Fruit fly (Drosophila melanogaster): ENCODE data around the gene CG43736.

The CG43736 gene

dm6 chrX:6856332-6856995, 7.2 kb upstream of the CG43736 start:
- no peak for TF ChIP-seq Myc (optimal IDR thresholded peaks at IDR 0.05)
- TF ChIP-seq psq (GFP tag; optimal IDR thresholded peaks at IDR 0.05), result peak; percentile 25
- peak; percentile 62 for TF ChIP-seq Sp1 (GFP tag; optimal IDR thresholded peaks at IDR 0.05)
- peak; percentile 52 for TF ChIP-seq h (GFP tag; optimal IDR thresholded peaks at IDR 0.05)
- peak; percentile 40 for TF ChIP-seq CG9705 (GFP tag; optimal IDR thresholded peaks at IDR 0.05)
- TF ChIP-seq sage (GFP tag; optimal IDR thresholded peaks at IDR 0.05), result no peak
- TF ChIP-seq Abd-B (GFP tag; optimal IDR thresholded peaks at IDR 0.05), result no peak
- no peak for TF ChIP-seq N (GFP tag; optimal IDR thresholded peaks at IDR 0.05)
- no peak for TF ChIP-seq dsf (GFP tag; optimal IDR thresholded peaks at IDR 0.05; ENCODE audit: borderline replicate concordance)
- peak; percentile 71 for TF ChIP-seq HLH106 (tag; optimal IDR thresholded peaks at IDR 0.05)
- TF ChIP-seq GATAd (GFP tag; optimal IDR thresholded peaks at IDR 0.05), result no peak
- TF ChIP-seq Hr83 (GFP tag; optimal IDR thresholded peaks at IDR 0.05; ENCODE audit: poor library complexity, severe bottlenecking), result no peak
- no peak for TF ChIP-seq Jra (GFP tag; optimal IDR thresholded peaks at IDR 0.05)
- peak; percentile 54 for TF ChIP-seq ey (GFP tag; optimal IDR thresholded peaks at IDR 0.05)
- TF ChIP-seq Hr78 (GFP tag; optimal IDR thresholded peaks at IDR 0.05), result no peak
- TF ChIP-seq dl (GFP tag; optimal IDR thresholded peaks at IDR 0.05; ENCODE audit: insufficient read depth in 1 of 2, partially characterized antibody in 2 of 2), result no peak
- TF ChIP-seq rgr (GFP tag; optimal IDR thresholded peaks at IDR 0.05), result peak; percentile 38
- no peak for TF ChIP-seq Vsx2 (GFP tag; optimal IDR thresholded peaks at IDR 0.05; ENCODE audit: partially characterized antibody)
- TF ChIP-seq lola (GFP tag; optimal IDR thresholded peaks at IDR 0.05), result no peak
- TF ChIP-seq CG32264 (GFP tag; optimal IDR thresholded peaks at IDR 0.05), result peak; percentile 15
- TF ChIP-seq dmrt93B (GFP tag; optimal IDR thresholded peaks at IDR 0.05), result peak; percentile 31
- peak; percentile 25 for TF ChIP-seq OdsH (GFP tag; optimal IDR thresholded peaks at IDR 0.05)
- no peak for TF ChIP-seq brk (GFP tag; optimal IDR thresholded peaks at IDR 0.05)
- no peak for TF ChIP-seq Dfd (GFP tag; optimal IDR thresholded peaks at IDR 0.05)
- no peak for TF ChIP-seq jim (GFP tag; optimal IDR thresholded peaks at IDR 0.05)
- no peak for TF ChIP-seq Rel (GFP tag; optimal IDR thresholded peaks at IDR 0.05)
- TF ChIP-seq Rel (tag; optimal IDR thresholded peaks at IDR 0.05), result peak; percentile 6
- TF ChIP-seq Hnf4 (GFP tag; optimal IDR thresholded peaks at IDR 0.05), result peak; percentile 30
- peak in 1 of 2 experiments; percentile 61 for TF ChIP-seq foxo (GFP tag; optimal IDR thresholded peaks at IDR 0.05)
- TF ChIP-seq woc (GFP tag; optimal IDR thresholded peaks at IDR 0.05), result peak; percentile 11
- no peak for TF ChIP-seq usp (GFP tag; optimal IDR thresholded peaks at IDR 0.05)
- TF ChIP-seq fru (GFP tag; optimal IDR thresholded peaks at IDR 0.05), result peak; percentile 48
- no peak for TF ChIP-seq pan (optimal IDR thresholded peaks at IDR 0.05)
- no peak for TF ChIP-seq CrebA (GFP tag; optimal IDR thresholded peaks at IDR 0.05; ENCODE audit: borderline replicate concordance)
- TF ChIP-seq sv (GFP tag; optimal IDR thresholded peaks at IDR 0.05), result no peak
- no peak for TF ChIP-seq Dif (GFP tag; optimal IDR thresholded peaks at IDR 0.05; ENCODE audit: partially characterized antibody)
- TF ChIP-seq Mio (GFP tag; optimal IDR thresholded peaks at IDR 0.05), result no peak
- TF ChIP-seq br (GFP tag; optimal IDR thresholded peaks at IDR 0.05), result peak; percentile 29
- no peak for TF ChIP-seq tai (GFP tag; optimal IDR thresholded peaks at IDR 0.05)

dm6 chrX:6857269-6857668, 6.4 kb upstream of the CG43736 start:
- TF ChIP-seq Hr83 (GFP tag; optimal IDR thresholded peaks at IDR 0.05; ENCODE audit: poor library complexity, severe bottlenecking) (no peak), fru (GFP tag; optimal IDR thresholded peaks at IDR 0.05) (no peak), HLH106 (tag; optimal IDR thresholded peaks at IDR 0.05) (no peak)

- no peak for TF ChIP-seq psq (GFP tag; optimal IDR thresholded peaks at IDR 0.05)
- TF ChIP-seq usp (GFP tag; optimal IDR thresholded peaks at IDR 0.05), result no peak
- no peak for TF ChIP-seq CG32264 (GFP tag; optimal IDR thresholded peaks at IDR 0.05)
- no peak for TF ChIP-seq foxo (GFP tag; optimal IDR thresholded peaks at IDR 0.05)
- no peak for TF ChIP-seq Abd-B (GFP tag; optimal IDR thresholded peaks at IDR 0.05)
- no peak for TF ChIP-seq dl (GFP tag; optimal IDR thresholded peaks at IDR 0.05; ENCODE audit: insufficient read depth in 1 of 2, partially characterized antibody in 2 of 2)
- TF ChIP-seq Hnf4 (GFP tag; optimal IDR thresholded peaks at IDR 0.05), result no peak
- TF ChIP-seq OdsH (GFP tag; optimal IDR thresholded peaks at IDR 0.05), result no peak
- TF ChIP-seq lola (GFP tag; optimal IDR thresholded peaks at IDR 0.05), result no peak
These were observed 6.0 kb upstream of the CG43736 start for dm6 chrX:6857693-6858092.

Measured in whole organism, wandering third instar larva.